Fruit fly (Drosophila melanogaster) whole organism, prepupa: ENCODE results near the gene RpS28b.

Experiments
- Blimp-1 ChIP-seq: fragments of 200-800 bp; sonication (Bioruptor generic); optimal IDR thresholded peaks from 3 replicates; lab custom pipeline; 2017; ENCODE audit warnings: missing biosample characterization, missing genetic modification characterization, mild to moderate bottlenecking, moderate library complexity, missing genetic modification reagents
- CG3032 ChIP-seq: fragments of 200-800 bp; optimal IDR thresholded peaks from 2 replicates; lab custom pipeline; 2019; ENCODE audit warnings: missing biosample characterization, mild to moderate bottlenecking, missing genetic modification characterization, moderate library complexity
- CG6163 ChIP-seq: fragments of 200-800 bp; sonication (Bioruptor generic); IDR thresholded peaks from 3 replicates; pipeline ENCODE4 v1.3.6; 2022; ENCODE audit warnings: missing biosample characterization, missing genetic modification characterization
- CG6792 ChIP-seq: fragments of 200-800 bp; sonication (Bioruptor generic); optimal IDR thresholded peaks from 3 replicates; lab custom pipeline; 2016; ENCODE audit warnings: missing biosample characterization, missing genetic modification characterization
- Eip78C ChIP-seq: fragments of 200-800 bp; sonication (Bioruptor generic); peaks from one replicate; lab custom pipeline; 2016; ENCODE audit warnings: missing biosample characterization, missing genetic modification characterization
- Lpt ChIP-seq: fragments of 200-800 bp; sonication (Bioruptor generic); optimal IDR thresholded peaks from 3 replicates; lab custom pipeline; 2016; ENCODE audit warnings: missing biosample characterization, missing genetic modification characterization
- Met ChIP-seq: fragments of 200-800 bp; sonication (Bioruptor generic); optimal IDR thresholded peaks from 3 replicates; lab custom pipeline; 2016; ENCODE audit warnings: missing biosample characterization, missing genetic modification characterization
- Smox ChIP-seq: fragments of 200-800 bp; sonication (Bioruptor generic); optimal IDR thresholded peaks from 3 replicates; lab custom pipeline; 2016; ENCODE audit warnings: missing biosample characterization, missing genetic modification characterization
- achi ChIP-seq: fragments of 200-800 bp; sonication (Bioruptor generic); optimal IDR thresholded peaks from 3 replicates; lab custom pipeline; 2016; ENCODE audit warnings: missing biosample characterization, missing genetic modification characterization
- acj6 ChIP-seq: fragments of 200-800 bp; sonication (Bioruptor generic); optimal IDR thresholded peaks from 3 replicates; lab custom pipeline; 2016; ENCODE audit warnings: missing biosample characterization, missing genetic modification characterization
- dac ChIP-seq: fragments of 200-800 bp; sonication (Bioruptor generic); optimal IDR thresholded peaks from 2 replicates; lab custom pipeline; 2017; ENCODE audit warnings: missing biosample characterization, mild to moderate bottlenecking, missing genetic modification characterization
- fkh ChIP-seq: fragments of 200-800 bp; sonication (Bioruptor generic); optimal IDR thresholded peaks from 3 replicates; lab custom pipeline; 2017; ENCODE audit warnings: missing biosample characterization, mild to moderate bottlenecking, missing genetic modification characterization, moderate library complexity

DNA sequence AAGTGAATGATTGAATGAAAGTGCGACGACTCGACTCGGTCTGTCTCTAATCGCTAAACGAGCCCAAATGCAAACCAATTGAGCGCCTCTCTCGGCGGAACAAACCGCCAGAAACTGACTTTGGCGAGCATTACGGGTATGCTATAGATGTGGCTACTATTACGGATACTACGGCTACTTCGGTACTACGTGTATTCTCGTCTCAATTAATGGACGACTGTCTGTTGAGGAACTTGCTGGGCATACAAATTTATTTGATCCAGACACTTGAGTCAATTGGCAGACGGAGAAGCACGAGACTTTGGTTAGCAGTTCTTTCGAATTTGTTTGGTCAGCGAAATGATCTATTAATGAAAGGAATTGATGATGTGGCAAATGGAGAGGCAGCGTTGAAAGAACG is 40.0 kb downstream of the RpS28b start:
- no peak for TF ChIP-seq achi (GFP tag; lab: Kevin White, UChicago)
- no peak for TF ChIP-seq Eip78C (GFP tag; lab: Kevin White, UChicago)
- TF ChIP-seq Met (GFP tag; lab: Kevin White, UChicago) = no peak
- TF ChIP-seq dac = no peak
- TF ChIP-seq Blimp-1 = no peak
- TF ChIP-seq Smox (GFP tag; lab: Kevin White, UChicago) = no peak
- TF ChIP-seq CG6163 = no peak
- no peak for TF ChIP-seq Lpt (GFP tag; lab: Kevin White, UChicago)
- TF ChIP-seq CG3032 (tag; lab: Kevin White, UChicago) = no peak
- TF ChIP-seq CG6792 (GFP tag; lab: Kevin White, UChicago) = no peak
- no peak for TF ChIP-seq fkh (GFP tag; lab: Kevin White, UChicago)
- no peak for TF ChIP-seq acj6 (GFP tag; lab: Kevin White, UChicago)
